Worm (Caenorhabditis elegans) whole organism, L4 larva: ENCODE results near the gene Y57A10A.8.
"Not testable (repeated sequence)": the region's sequence is repeated elsewhere in the genome, so short reads cannot be mapped to it uniquely, and the experiment has no call there.

ENCODE experiments used
- aly-2 ChIP-seq: sonication (generic microtip); optimal IDR thresholded peaks from 2 replicates; lab custom pipeline; 2018; ENCODE audit warnings: missing biosample characterization, missing genetic modification characterization
- ama-1 ChIP-seq: fragments of 150-350 bp; optimal IDR thresholded peaks from 2 replicates; lab custom pipeline; 2014; ENCODE audit warnings: inconsistent platforms, mixed read lengths
- egl-27 ChIP-seq: sonication (generic microtip); optimal IDR thresholded peaks from 3 replicates; lab custom pipeline; 2017; ENCODE audit warnings: missing biosample characterization, missing genetic modification reagents, missing genetic modification characterization
- nhr-25 ChIP-seq: sonication (generic microtip); optimal IDR thresholded peaks from 2 replicates; lab custom pipeline; 2017; ENCODE audit warnings: missing genetic modification characterization, mild to moderate bottlenecking, missing compliant biosample characterization, antibody characterized with exemption, moderate library complexity, borderline replicate concordance; ENCODE audit not compliant: insufficient read depth
- unc-62 ChIP-seq, 3 experiments: fragments of 150-350 bp in 1 of 3; sonication (generic microtip); optimal IDR thresholded peaks in 2 of 3; peaks in 1 of 3; 1 replicate in 1 of 3; 2 replicates in 2 of 3; lab custom pipeline; 2014 to 2017; ENCODE audit warnings: missing biosample characterization in 3 of 3, missing genetic modification characterization in 3 of 3, missing genetic modification reagents in 3 of 3, missing genotype in 1 of 3

- TF ChIP-seq ama-1 (lab: Kevin White, UChicago); unc-62 (GFP tag; optimal IDR thresholded peaks at IDR 0.05 in 1 of 2; lab: Kevin White, UChicago); unc-62 (tag; optimal IDR thresholded peaks at IDR 0.05; lab: Kevin White, UChicago); nhr-25; aly-2 (tag; lab: Kevin White, UChicago); egl-27 (tag; lab: Kevin White, UChicago): not testable (repeated sequence)
These were observed 13.0 kb upstream of the Y57A10A.8 start, which contains the start of gene Y57A10A.4 for ce11 chrII:12151640-12152039.
